Worm (Caenorhabditis elegans) whole organism, L1 larva: Measurements from ENCODE around the gene moc-6.

Source experiments
- C16A3.4 ChIP-seq: fragments of 150-350 bp; optimal IDR thresholded peaks from 2 replicates; lab custom pipeline; 2014; ENCODE audit warnings: missing biosample characterization, missing genetic modification characterization
- aly-2 ChIP-seq: fragments of 150-350 bp; optimal IDR thresholded peaks from 2 replicates; lab custom pipeline; 2014; ENCODE audit warnings: missing biosample characterization, missing genetic modification characterization
- ama-1 ChIP-seq: fragments of 150-350 bp; optimal IDR thresholded peaks from 2 replicates; lab custom pipeline; 2014
- ceh-8 ChIP-seq: fragments of 200-800 bp; sonication (Bioruptor generic); optimal IDR thresholded peaks from 2 replicates; lab custom pipeline; 2018; ENCODE audit warnings: mild to moderate bottlenecking, missing genetic modification characterization, moderate library complexity, missing compliant biosample characterization
- elt-2 ChIP-seq: sonication (generic microtip); optimal IDR thresholded peaks from 2 replicates; lab custom pipeline; 2016; ENCODE audit warnings: missing genetic modification characterization, mild to moderate bottlenecking, inconsistent platforms, missing compliant biosample characterization, missing genetic modification reagents
- elt-3 ChIP-seq, 6 experiments: fragments of 150-350 bp in 1 of 6; sonication (generic microtip); optimal IDR thresholded peaks; 2 replicates each; lab custom pipeline; 2017 to 2018; ENCODE audit warnings: missing biosample characterization in 6 of 6, missing genetic modification characterization in 6 of 6, inconsistent platforms in 1 of 6
- lin-13 ChIP-seq: fragments of 150-350 bp; optimal IDR thresholded peaks from 2 replicates; lab custom pipeline; 2014; ENCODE audit warnings: missing biosample characterization, missing genetic modification reagents, missing genetic modification characterization
- lin-35 ChIP-seq, 2 experiments: fragments of 150-350 bp; optimal IDR thresholded peaks; 2 replicates each; lab custom pipeline; 2014; ENCODE audit warnings: missing biosample characterization in 2 of 2, missing genetic modification characterization in 2 of 2, missing genetic modification reagents in 2 of 2
- mab-9 ChIP-seq: fragments of 200-800 bp; sonication (Bioruptor generic); IDR thresholded peaks from 2 replicates; pipeline ENCODE4 v1.3.6; 2022; ENCODE audit warnings: missing genetic modification reagents, missing genetic modification characterization, missing compliant biosample characterization
- nhr-12 ChIP-seq: sonication (generic microtip); optimal IDR thresholded peaks from 2 replicates; lab custom pipeline; 2017; ENCODE audit warnings: missing biosample characterization, missing genetic modification characterization
- nhr-237 ChIP-seq: fragments of 150-350 bp; optimal IDR thresholded peaks from 2 replicates; lab custom pipeline; 2014; ENCODE audit warnings: missing biosample characterization, missing genetic modification characterization
- rnt-1 ChIP-seq: sonication (generic microtip); optimal IDR thresholded peaks from 2 replicates; lab custom pipeline; 2016; ENCODE audit warnings: mild to moderate bottlenecking, missing genetic modification characterization, moderate library complexity, missing compliant biosample characterization
- snpc-4 ChIP-seq: fragments of 150-350 bp; optimal IDR thresholded peaks from 2 replicates; lab custom pipeline; 2014; ENCODE audit warnings: missing biosample characterization, missing genetic modification characterization
- unc-62 ChIP-seq: fragments of 150-350 bp; optimal IDR thresholded peaks from 2 replicates; lab custom pipeline; 2014; ENCODE audit warnings: missing biosample characterization, missing genetic modification reagents, missing genetic modification characterization

DNA sequence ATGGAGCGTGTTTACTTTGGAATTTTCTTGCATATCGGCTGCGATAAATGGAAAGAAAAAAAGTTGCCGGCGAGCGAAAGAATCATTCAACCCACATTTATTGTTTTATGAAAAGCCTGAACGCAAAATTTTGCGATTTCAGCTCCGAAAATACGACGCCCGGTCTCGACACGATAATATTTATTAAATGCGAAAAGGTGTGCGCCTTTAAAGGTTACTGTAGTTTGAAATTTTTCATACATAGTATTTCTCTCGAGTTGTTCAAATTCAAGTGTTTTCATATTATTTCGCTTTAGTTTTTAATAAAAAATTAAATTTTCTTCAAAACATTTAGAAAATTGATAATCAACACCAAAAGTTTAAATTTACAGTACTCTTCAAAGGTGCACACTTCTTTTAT, 13.2 kb downstream of the moc-6 start, which contains the start of gene syx-16:
- TF ChIP-seq elt-2 (tag; lab: Kevin White, UChicago) = no peak
- no peak for TF ChIP-seq ceh-8 (GFP tag; lab: Kevin White, UChicago)
- TF ChIP-seq lin-13 (GFP tag; lab: Kevin White, UChicago) = no peak
- TF ChIP-seq aly-2 (tag; lab: Kevin White, UChicago) = no peak
- TF ChIP-seq nhr-237 (tag; lab: Kevin White, UChicago) = no peak
- TF ChIP-seq unc-62 (GFP tag; lab: Kevin White, UChicago) = no peak
- TF ChIP-seq lin-35 (GFP tag; optimal IDR thresholded peaks at IDR 0.05; lab: Kevin White, UChicago) = no peak
- no peak for TF ChIP-seq nhr-12 (tag; lab: Kevin White, UChicago)
- TF ChIP-seq rnt-1 = no peak
- no peak for TF ChIP-seq elt-3 (tag; optimal IDR thresholded peaks at IDR 0.05; lab: Kevin White, UChicago)
- no peak for TF ChIP-seq C16A3.4 (tag; lab: Kevin White, UChicago)
- no peak for TF ChIP-seq mab-9 (GFP tag; lab: Robert Waterston, UW)
- TF ChIP-seq snpc-4 (tag; lab: Kevin White, UChicago) = no peak
- TF ChIP-seq ama-1 (lab: Kevin White, UChicago) = no peak
